Worm (Caenorhabditis elegans) whole organism, young adult: ENCODE results near the gene F10E9.3.

Experiments used
- B0019.2 ChIP-seq: fragments of 200-800 bp; sonication (Bioruptor generic); conservative IDR thresholded peaks from 2 replicates; pipeline ENCODE4 v1.3.6; 2022; ENCODE audit warnings: missing genetic modification reagents, missing genetic modification characterization, missing compliant biosample characterization
- F23B12.7 ChIP-seq: sonication (generic microtip); optimal IDR thresholded peaks from 2 replicates; lab custom pipeline; 2017; ENCODE audit warnings: missing genetic modification characterization, mild to moderate bottlenecking, missing compliant biosample characterization, antibody characterized with exemption, moderate library complexity; ENCODE audit not compliant: insufficient read depth
- K11D2.4 ChIP-seq: fragments of 200-800 bp; sonication (Bioruptor generic); IDR thresholded peaks from 2 replicates; pipeline ENCODE4 v1.3.6; 2022; ENCODE audit warnings: missing genetic modification reagents, missing genetic modification characterization, missing compliant biosample characterization
- ZK185.1 ChIP-seq: sonication (generic microtip); optimal IDR thresholded peaks from 2 replicates; lab custom pipeline; 2016; ENCODE audit warnings: mild to moderate bottlenecking, missing genetic modification characterization, missing compliant biosample characterization; ENCODE audit not compliant: poor library complexity, severe bottlenecking
- akir-1 ChIP-seq: fragments of 200-800 bp; sonication (Bioruptor generic); optimal IDR thresholded peaks from 2 replicates; lab custom pipeline; 2018; ENCODE audit warnings: mild to moderate bottlenecking, missing genetic modification characterization, moderate library complexity, missing compliant biosample characterization
- bed-2 ChIP-seq: fragments of 200-800 bp; sonication (Bioruptor generic); IDR thresholded peaks from 2 replicates; pipeline ENCODE4 v1.3.6; 2022; ENCODE audit warnings: missing genetic modification reagents, missing genetic modification characterization, missing compliant biosample characterization
- cebp-2 ChIP-seq: fragments of 200-800 bp; sonication (Bioruptor generic); IDR thresholded peaks from 2 replicates; pipeline ENCODE4 v1.3.6; 2022; ENCODE audit warnings: missing genetic modification characterization, missing compliant biosample characterization
- ceh-100 ChIP-seq: fragments of 200-800 bp; sonication (Bioruptor generic); IDR thresholded peaks from 2 replicates; pipeline ENCODE4 v1.3.6; 2022; ENCODE audit warnings: missing genetic modification reagents, missing genetic modification characterization, missing compliant biosample characterization
- ceh-58 ChIP-seq: fragments of 200-800 bp; sonication (Bioruptor generic); IDR thresholded peaks from 2 replicates; pipeline ENCODE4 v1.3.6; 2022; ENCODE audit warnings: missing genetic modification characterization, missing compliant biosample characterization
- dox-1 ChIP-seq: fragments of 200-800 bp; sonication (Bioruptor generic); IDR thresholded peaks from 2 replicates; pipeline ENCODE4 v1.3.6; 2022; ENCODE audit warnings: missing genetic modification reagents, missing genetic modification characterization, missing compliant biosample characterization
- dpl-1 ChIP-seq: fragments of 150-350 bp; optimal IDR thresholded peaks from 2 replicates; lab custom pipeline; 2014; ENCODE audit warnings: missing biosample characterization, missing genetic modification reagents, missing genetic modification characterization
- egl-44 ChIP-seq: fragments of 200-800 bp; sonication (Bioruptor generic); IDR thresholded peaks from 2 replicates; pipeline ENCODE4 v1.3.6; 2022; ENCODE audit warnings: missing genetic modification reagents, missing genetic modification characterization, missing compliant biosample characterization
- ets-4 ChIP-seq: fragments of 200-800 bp; sonication (Bioruptor generic); optimal IDR thresholded peaks from 2 replicates; lab custom pipeline; 2018; ENCODE audit warnings: mild to moderate bottlenecking, missing genetic modification characterization, missing compliant biosample characterization
- him-1 ChIP-seq: sonication (generic microtip); optimal IDR thresholded peaks from 2 replicates; lab custom pipeline; 2016; ENCODE audit warnings: missing genotype, missing genetic modification reagents, missing genetic modification characterization, missing compliant biosample characterization
- hrde-1 ChIP-seq: sonication (generic microtip); optimal IDR thresholded peaks from 2 replicates; lab custom pipeline; 2016; ENCODE audit warnings: missing genetic modification characterization, mild to moderate bottlenecking, missing compliant biosample characterization, moderate library complexity, missing genotype, missing genetic modification reagents, borderline replicate concordance
- let-526 ChIP-seq: fragments of 200-800 bp; sonication (Bioruptor generic); IDR thresholded peaks from 2 replicates; pipeline ENCODE4 v1.3.6; 2022; ENCODE audit warnings: missing genetic modification reagents, missing genetic modification characterization, missing compliant biosample characterization
- let-607 ChIP-seq, 2 experiments: fragments of 200-800 bp in 1 of 2; sonication (Bioruptor generic) in 1 of 2; sonication (generic microtip) in 1 of 2; optimal IDR thresholded peaks; 2 replicates each; lab custom pipeline; 2016 to 2018; ENCODE audit warnings: mild to moderate bottlenecking in 2 of 2, missing compliant biosample characterization in 2 of 2, missing genetic modification characterization in 2 of 2, moderate library complexity in 2 of 2, missing genotype in 1 of 2
- lir-1 ChIP-seq: fragments of 200-800 bp; sonication (Bioruptor generic); conservative IDR thresholded peaks from 2 replicates; pipeline ENCODE4 v1.3.6; 2022; ENCODE audit warnings: missing genetic modification reagents, missing genetic modification characterization, missing compliant biosample characterization
- madf-8 ChIP-seq: fragments of 200-800 bp; sonication (Bioruptor generic); conservative IDR thresholded peaks from 2 replicates; pipeline ENCODE4 v1.3.6; 2022; ENCODE audit warnings: missing genetic modification reagents, missing genetic modification characterization, missing compliant biosample characterization
- nhr-90 ChIP-seq: sonication (generic microtip); optimal IDR thresholded peaks from 2 replicates; lab custom pipeline; 2016; ENCODE audit warnings: missing genotype, mild to moderate bottlenecking, missing genetic modification characterization, missing compliant biosample characterization
- rcor-1 ChIP-seq: fragments of 200-800 bp; sonication (Bioruptor generic); IDR thresholded peaks from 2 replicates; pipeline ENCODE4 v1.3.6; 2022; ENCODE audit warnings: missing genetic modification reagents, missing genetic modification characterization, missing compliant biosample characterization
- rec-8 ChIP-seq, 2 experiments: sonication (generic microtip); optimal IDR thresholded peaks; 2 replicates each; lab custom pipeline; 2016; ENCODE audit warnings: mild to moderate bottlenecking in 2 of 2, missing genetic modification characterization in 2 of 2, missing genetic modification reagents in 2 of 2, missing genotype in 2 of 2, missing biosample characterization in 1 of 2, missing compliant biosample characterization in 1 of 2, moderate library complexity in 1 of 2
- repo-1 ChIP-seq: sonication (generic microtip); optimal IDR thresholded peaks from 2 replicates; lab custom pipeline; 2017; ENCODE audit warnings: mild to moderate bottlenecking, missing genetic modification characterization, missing compliant biosample characterization
- rpc-1 ChIP-seq, 2 experiments: fragments of 150-350 bp in 1 of 2; sonication (generic microtip) in 1 of 2; optimal IDR thresholded peaks; 2 replicates each; lab custom pipeline; 2014 to 2018; ENCODE audit warnings: missing biosample characterization in 1 of 2, missing genetic modification characterization in 1 of 2, missing genetic modification reagents in 1 of 2, missing genotype in 1 of 2
- sea-2 ChIP-seq: fragments of 200-800 bp; sonication (Bioruptor generic); IDR thresholded peaks from 2 replicates; pipeline ENCODE4 v1.3.6; 2022; ENCODE audit warnings: missing genetic modification characterization, missing compliant biosample characterization
- snpc-1.1 ChIP-seq: sonication (generic microtip); optimal IDR thresholded peaks from 2 replicates; lab custom pipeline; 2017; ENCODE audit warnings: missing genetic modification characterization, mild to moderate bottlenecking, missing compliant biosample characterization, antibody characterized with exemption, moderate library complexity, missing genotype, missing genetic modification reagents; ENCODE audit not compliant: insufficient read depth
- snpc-4 ChIP-seq, 5 experiments: fragments of 150-350 bp in 1 of 5; sonication (generic microtip) in 4 of 5; optimal IDR thresholded peaks; 2 replicates each; lab custom pipeline; 2014 to 2018; ENCODE audit warnings: missing genetic modification characterization in 5 of 5, missing biosample characterization in 3 of 5, antibody characterized with exemption in 2 of 5, mild to moderate bottlenecking in 2 of 5, missing compliant biosample characterization in 2 of 5, missing genotype in 2 of 5, moderate library complexity in 2 of 5, missing genetic modification reagents in 1 of 5
- sptf-2 ChIP-seq: fragments of 200-800 bp; sonication (Bioruptor generic); optimal IDR thresholded peaks from 2 replicates; lab custom pipeline; 2018; ENCODE audit warnings: mild to moderate bottlenecking, missing genetic modification characterization, missing compliant biosample characterization
- unc-62 ChIP-seq: fragments of 150-350 bp; optimal IDR thresholded peaks from 2 replicates; lab custom pipeline; 2014; ENCODE audit warnings: missing biosample characterization, missing genetic modification reagents, missing genetic modification characterization
- zfh-2 ChIP-seq: fragments of 200-800 bp; sonication (Bioruptor generic); conservative IDR thresholded peaks from 2 replicates; pipeline ENCODE4 v1.3.6; 2022; ENCODE audit warnings: missing genetic modification reagents, missing genetic modification characterization, missing compliant biosample characterization
- ztf-18 ChIP-seq: sonication (generic microtip); optimal IDR thresholded peaks from 2 replicates; lab custom pipeline; 2016; ENCODE audit warnings: missing genotype, mild to moderate bottlenecking, missing genetic modification characterization, missing compliant biosample characterization
- ztf-26 ChIP-seq: sonication (generic microtip); optimal IDR thresholded peaks from 2 replicates; lab custom pipeline; 2017; ENCODE audit warnings: missing genetic modification characterization, missing compliant biosample characterization

F10E9.3 gene

DNA sequence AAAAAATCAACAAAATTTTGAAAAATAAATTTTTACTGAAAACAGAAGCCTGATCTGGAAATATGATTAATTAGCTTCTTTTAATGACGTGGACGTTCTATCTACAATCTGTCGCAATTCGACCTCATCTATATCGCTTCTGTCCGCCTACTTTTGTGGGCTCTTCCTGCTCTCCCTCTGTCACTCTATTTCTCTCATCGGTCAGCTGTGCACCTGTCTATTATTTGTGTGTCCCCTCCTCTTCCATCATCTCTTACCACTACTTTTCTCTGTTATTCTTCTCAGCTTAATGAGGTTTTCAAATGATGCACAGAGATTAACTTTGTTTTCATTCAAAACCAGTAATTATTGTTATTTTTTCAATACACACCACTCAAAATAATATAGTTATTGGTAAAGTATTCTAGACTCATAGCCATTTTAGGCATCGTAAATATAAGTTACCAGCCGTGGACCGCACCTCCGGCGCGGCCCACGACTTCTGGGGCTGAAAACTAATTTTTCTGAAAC, 11.7 kb upstream of the F10E9.3 start:
- TF ChIP-seq F23B12.7 (tag; lab: Kevin White, UChicago) = no peak
- TF ChIP-seq madf-8 (GFP tag; lab: Robert Waterston, UW) = no peak
- no peak for TF ChIP-seq cebp-2 (GFP tag; lab: Robert Waterston, UW)
- TF ChIP-seq ztf-26 (tag; lab: Kevin White, UChicago) = no peak
- no peak for TF ChIP-seq K11D2.4 (GFP tag; lab: Robert Waterston, UW)
- no peak for TF ChIP-seq zfh-2 (GFP tag; lab: Robert Waterston, UW)

- no peak for TF ChIP-seq ets-4 (GFP tag; lab: Kevin White, UChicago)
- TF ChIP-seq let-607 (tag; optimal IDR thresholded peaks at IDR 0.05; lab: Kevin White, UChicago) = no peak
- TF ChIP-seq ceh-100 = no peak
- TF ChIP-seq snpc-4 (GFP tag; optimal IDR thresholded peaks at IDR 0.05; lab: Kevin White, UChicago) = no peak
- TF ChIP-seq snpc-4 (tag; optimal IDR thresholded peaks at IDR 0.05; lab: Kevin White, UChicago) = no peak
- TF ChIP-seq lir-1 (GFP tag; lab: Robert Waterston, UW) = no peak
Observed at ce11 chrIII:8299734-8300133, 11.1 kb upstream of the F10E9.3 start.

DNA sequence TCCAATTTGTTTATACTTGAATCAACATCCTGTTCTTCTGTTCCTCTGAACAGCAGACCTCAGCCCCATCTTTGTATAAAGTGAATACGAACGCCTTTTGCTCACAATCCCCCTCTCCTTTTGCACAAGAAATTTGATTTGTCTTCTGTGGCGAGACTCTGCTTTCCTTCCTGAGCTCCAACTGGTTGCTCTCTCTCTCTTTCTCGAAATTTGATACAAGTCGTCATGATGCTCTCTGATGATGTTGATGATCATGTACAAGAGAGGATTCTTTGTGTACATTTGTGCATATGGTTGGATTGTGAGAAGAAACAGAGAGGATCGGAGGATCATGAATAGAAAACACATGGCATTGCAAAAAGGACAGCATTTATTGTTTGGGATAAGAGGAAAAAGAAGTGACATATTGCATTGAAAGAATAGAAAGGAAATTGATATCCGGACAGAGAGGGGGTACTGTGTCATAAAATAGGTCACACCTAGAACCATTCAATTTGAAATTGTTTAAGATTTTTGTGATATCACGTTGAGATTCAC, 9.9 kb upstream of the F10E9.3 start:
- no peak for TF ChIP-seq hrde-1
- TF ChIP-seq nhr-90 = no peak
- no peak for TF ChIP-seq dpl-1 (GFP tag; lab: Kevin White, UChicago)
- no peak for TF ChIP-seq sptf-2 (GFP tag; lab: Kevin White, UChicago)
- no peak for TF ChIP-seq akir-1
- TF ChIP-seq let-526 (GFP tag; lab: Robert Waterston, UW) = no peak
- TF ChIP-seq dox-1 (GFP tag; lab: Robert Waterston, UW) = no peak
- no peak for TF ChIP-seq sea-2 (GFP tag; lab: Robert Waterston, UW)
- TF ChIP-seq rpc-1 (optimal IDR thresholded peaks at IDR 0.05; lab: Kevin White, UChicago) = no peak
- no peak for TF ChIP-seq rpc-1 (tag; optimal IDR thresholded peaks at IDR 0.05; lab: Kevin White, UChicago)
- no peak for TF ChIP-seq rec-8 (tag; optimal IDR thresholded peaks at IDR 0.05; lab: Kevin White, UChicago)
- no peak for TF ChIP-seq ztf-18 (tag; lab: Kevin White, UChicago)
- no peak for TF ChIP-seq rcor-1 (GFP tag; lab: Robert Waterston, UW)

DNA sequence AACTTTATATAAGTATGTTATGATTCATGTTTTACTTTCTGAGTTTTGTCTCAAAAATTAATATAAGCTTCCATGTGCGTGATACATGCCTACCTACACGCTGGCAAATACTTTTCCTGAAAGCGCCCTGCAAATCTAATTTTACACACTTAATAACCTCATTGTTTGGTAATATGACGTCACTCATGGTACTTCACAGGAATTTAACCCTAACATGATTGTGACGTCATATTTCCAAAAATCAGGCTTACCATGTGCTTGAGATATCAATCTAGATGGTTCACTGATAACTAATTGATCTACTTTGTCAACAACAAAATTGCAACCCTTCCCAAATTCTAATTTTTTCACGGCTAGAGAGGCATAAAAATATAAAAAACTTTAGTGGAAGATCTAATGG, 7.4 kb upstream of the F10E9.3 start:
- TF ChIP-seq ZK185.1 (tag; lab: Kevin White, UChicago) (no peak), him-1 (tag; lab: Kevin White, UChicago) (no peak), bed-2 (GFP tag; lab: Robert Waterston, UW) (no peak), B0019.2 (GFP tag; lab: Robert Waterston, UW) (no peak), snpc-1.1 (tag; lab: Kevin White, UChicago) (no peak), unc-62 (GFP tag; lab: Kevin White, UChicago) (no peak), repo-1 (no peak), egl-44 (GFP tag; lab: Robert Waterston, UW) (no peak), ceh-58 (no peak), K11D2.4 (GFP tag; lab: Robert Waterston, UW) (no peak)
